Worm (Caenorhabditis elegans) whole organism, L4 larva: ENCODE measurements around the gene Y45F10A.7.

Experiments
- ZK546.5 ChIP-seq, 2 experiments: sonication (generic microtip); optimal IDR thresholded peaks; 2 replicates each; lab custom pipeline; 2017; ENCODE audit warnings: missing biosample characterization in 2 of 2, missing genetic modification characterization in 2 of 2
- aly-2 ChIP-seq: sonication (generic microtip); optimal IDR thresholded peaks from 2 replicates; lab custom pipeline; 2018; ENCODE audit warnings: missing biosample characterization, missing genetic modification characterization
- fos-1 ChIP-seq: fragments of 150-350 bp; optimal IDR thresholded peaks from 2 replicates; lab custom pipeline; 2014; ENCODE audit warnings: missing biosample characterization, missing genetic modification characterization
- hif-1 ChIP-seq, 2 experiments: sonication (generic microtip); optimal IDR thresholded peaks; 2 replicates each; lab custom pipeline; 2016 to 2017; ENCODE audit warnings: missing compliant biosample characterization in 2 of 2, missing genetic modification characterization in 2 of 2, missing genetic modification reagents in 2 of 2, missing genotype in 2 of 2, mild to moderate bottlenecking in 1 of 2
- lin-13 ChIP-seq: fragments of 150-350 bp; optimal IDR thresholded peaks from 2 replicates; lab custom pipeline; 2014; ENCODE audit warnings: missing biosample characterization, missing genetic modification reagents, missing genetic modification characterization
- lin-39 ChIP-seq: fragments of 150-350 bp; optimal IDR thresholded peaks from 2 replicates; lab custom pipeline; 2014; ENCODE audit warnings: missing biosample characterization, missing genetic modification reagents, missing genetic modification characterization
- mep-1 ChIP-seq: fragments of 150-350 bp; sonication (generic microtip); optimal IDR thresholded peaks from 3 replicates; lab custom pipeline; 2014; ENCODE audit warnings: missing biosample characterization, missing genetic modification characterization
- nhr-237 ChIP-seq: sonication (generic microtip); optimal IDR thresholded peaks from 2 replicates; lab custom pipeline; 2017; ENCODE audit warnings: missing biosample characterization, missing genetic modification characterization
- snpc-1.2 ChIP-seq: fragments of 200-800 bp; sonication (Bioruptor generic); IDR thresholded peaks from 2 replicates; pipeline ENCODE4 v1.3.6; 2022; ENCODE audit warnings: missing genetic modification reagents, missing genetic modification characterization, missing compliant biosample characterization
- snpc-4 ChIP-seq: fragments of 150-350 bp; optimal IDR thresholded peaks from 2 replicates; lab custom pipeline; 2014; ENCODE audit warnings: missing biosample characterization, missing genetic modification characterization
- ztf-11 ChIP-seq: fragments of 150-350 bp; optimal IDR thresholded peaks from 2 replicates; lab custom pipeline; 2014; ENCODE audit warnings: missing biosample characterization, missing genetic modification characterization

DNA sequence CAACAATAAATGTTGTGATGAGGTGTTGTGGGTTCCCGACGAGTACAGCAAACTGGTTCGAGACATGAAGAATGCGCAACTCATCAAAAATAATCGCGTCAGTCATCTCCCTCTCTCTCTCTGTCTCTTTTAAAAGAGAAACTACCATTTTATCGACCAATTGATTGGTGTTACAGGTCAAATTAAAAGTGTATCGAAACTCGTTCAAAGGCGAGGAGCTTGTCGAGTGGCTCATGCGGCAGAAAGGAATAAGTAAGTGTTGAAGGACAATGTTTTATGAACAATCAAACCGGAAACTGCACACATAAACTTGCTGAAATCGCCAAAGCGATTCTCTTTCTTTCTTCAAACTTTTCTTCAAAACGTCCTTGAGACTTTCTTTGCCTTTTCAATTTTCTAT is 1.3 kb downstream of the Y45F10A.7 start:
- TF ChIP-seq ztf-11 (tag; lab: Kevin White, UChicago): no peak
- no peak for TF ChIP-seq mep-1 (tag; lab: Kevin White, UChicago)
- no peak for TF ChIP-seq aly-2 (tag; lab: Kevin White, UChicago)
- TF ChIP-seq snpc-1.2 (GFP tag; lab: Robert Waterston, UW): no peak
- TF ChIP-seq nhr-237 (tag; lab: Kevin White, UChicago): no peak
- TF ChIP-seq fos-1 (tag; lab: Kevin White, UChicago): no peak
- TF ChIP-seq hif-1 (tag; optimal IDR thresholded peaks at IDR 0.05; lab: Kevin White, UChicago): no peak
- no peak for TF ChIP-seq lin-39
- TF ChIP-seq lin-13 (GFP tag; lab: Kevin White, UChicago): no peak
- no peak for TF ChIP-seq snpc-4
- no peak for TF ChIP-seq ZK546.5 (tag; optimal IDR thresholded peaks at IDR 0.05; lab: Kevin White, UChicago)
